Fruit fly (Drosophila melanogaster): ENCODE data around the gene Uros2.
A peak's percentile ranks its signal among the peaks of the same experiment; 100 is the strongest.

Gene Uros2

dm6 chr3R:15794258-15794727 lies 6.0 kb downstream of the Uros2 start (continued):
- TF ChIP-seq hbn (GFP tag; IDR thresholded peaks at IDR 0.05; ENCODE audit: partially characterized antibody) (no peak), CG1529 (GFP tag; optimal IDR thresholded peaks at IDR 0.05) (peak; percentile 0), usp (GFP tag; optimal IDR thresholded peaks at IDR 0.05) (no peak), CG14710 (tag; optimal IDR thresholded peaks at IDR 0.05) (no peak), dmrt11E (tag; optimal IDR thresholded peaks at IDR 0.05) (no peak), CG10959 (GFP tag; IDR thresholded peaks at IDR 0.05) (no peak), seq (GFP tag; IDR thresholded peaks at IDR 0.05) (peak; percentile 40; the same call in 1 of the 2 replicates), bsh (GFP tag; optimal IDR thresholded peaks at IDR 0.05) (peak in 1 of 2 experiments; percentile 25), CG15269 (tag; optimal IDR thresholded peaks at IDR 0.05) (peak; percentile 49), Doc3 (GFP tag; IDR thresholded peaks at IDR 0.05; ENCODE audit: partially characterized antibody) (no peak), H15 (GFP tag; IDR thresholded peaks at IDR 0.05) (no peak), wek (GFP tag; optimal IDR thresholded peaks at IDR 0.05) (peak; percentile 58), amos (GFP tag; IDR thresholded peaks at IDR 0.05; ENCODE audit: partially characterized antibody) (no peak), CG7271 (tag; optimal IDR thresholded peaks at IDR 0.05) (no peak), bcd (GFP tag; optimal IDR thresholded peaks at IDR 0.05) (peak; percentile 14), Hmx (GFP tag; optimal IDR thresholded peaks at IDR 0.05) (no peak), CG17361 (GFP tag; IDR thresholded peaks at IDR 0.05) (no peak; the same call in 2 of the 3 replicates), danr (GFP tag; IDR thresholded peaks at IDR 0.05) (no peak), CG32767 (GFP tag; IDR thresholded peaks at IDR 0.05) (peak; percentile 67; the same call in 1 of the 2 replicates), cad (GFP tag; optimal IDR thresholded peaks at IDR 0.05) (peak; percentile 76), jigr1 (GFP tag; IDR thresholded peaks at IDR 0.05) (no peak), lilli (GFP tag; optimal IDR thresholded peaks at IDR 0.05) (peak; percentile 16), sug (tag; optimal IDR thresholded peaks at IDR 0.05) (peak; percentile 5), CG10366 (GFP tag; IDR thresholded peaks at IDR 0.05) (no peak), run (tag; optimal IDR thresholded peaks at IDR 0.05) (peak; percentile 5), Sox102F (GFP tag; optimal IDR thresholded peaks at IDR 0.05) (no peak)

dm6 chr3R:15802006-15802405 lies 13.7 kb downstream of the Uros2 start, which contains the start of gene CG9593:
Gene CG9593 (plus strand): TSS chr3R:15802275.
- TF ChIP-seq fd3F (GFP tag; optimal IDR thresholded peaks at IDR 0.05) (no peak), twi (tag; optimal IDR thresholded peaks at IDR 0.05) (peak; percentile 94)

- TF ChIP-seq Fer2 (tag; optimal IDR thresholded peaks at IDR 0.05): no peak
- no peak for TF ChIP-seq TFAM (GFP tag; optimal IDR thresholded peaks at IDR 0.05)
- peak; percentile 12 for TF ChIP-seq CG33557 (GFP tag; optimal IDR thresholded peaks at IDR 0.05)
- TF ChIP-seq CG11247 (GFP tag; IDR thresholded peaks at IDR 0.05): 0 out of 2 replicates have a peak, but pooled peaks have one; percentile 14
- peak; percentile 19 for TF ChIP-seq CrebB (tag; optimal IDR thresholded peaks at IDR 0.05)
- TF ChIP-seq CG8281 (tag; optimal IDR thresholded peaks at IDR 0.05): no peak
- no peak for TF ChIP-seq HmgD (GFP tag; optimal IDR thresholded peaks at IDR 0.05)
- TF ChIP-seq HLH54F (GFP tag; optimal IDR thresholded peaks at IDR 0.05): no peak
- TF ChIP-seq CG7372 (GFP tag; IDR thresholded peaks at IDR 0.05): no peak
- peak; percentile 19; the same call in 1 of the 2 replicates for TF ChIP-seq Xrp1 (GFP tag; IDR thresholded peaks at IDR 0.05)
- no peak for TF ChIP-seq sisA (GFP tag; IDR thresholded peaks at IDR 0.05)
- no peak for TF ChIP-seq CG4730 (GFP tag; IDR thresholded peaks at IDR 0.05)
- TF ChIP-seq zen2 (GFP tag; IDR thresholded peaks at IDR 0.05; ENCODE audit: partially characterized antibody): peak; percentile 80; the same call in 2 of the 3 replicates
- TF ChIP-seq Mad (GFP tag; optimal IDR thresholded peaks at IDR 0.05): no peak
- no peak for TF ChIP-seq CG11695 (GFP tag; IDR thresholded peaks at IDR 0.05)
- no peak for TF ChIP-seq Hr78 (GFP tag; optimal IDR thresholded peaks at IDR 0.05)
- no peak for TF ChIP-seq hth (optimal IDR thresholded peaks at IDR 0.05)
- TF ChIP-seq E2f2 (GFP tag; IDR thresholded peaks at IDR 0.05): peak; percentile 93
- no peak for TF ChIP-seq NC2β (GFP tag; optimal IDR thresholded peaks at IDR 0.05)
- TF ChIP-seq Sin3A (optimal IDR thresholded peaks at IDR 0.05): no peak
Observed at dm6 chr3R:15803502-15804461, 15.5 kb downstream of the Uros2 start, which contains the start of gene alpha-Man-IIb. Gene alpha-Man-IIb (plus strand): TSS chr3R:15804248.

All from whole organism, embryonic.